Fruit fly (Drosophila melanogaster) whole organism, embryonic: ENCODE results near the gene RhoGAPp190.
A peak's percentile ranks its signal among the peaks of the same experiment; 100 is the strongest.

Experiments used
- Asciz ChIP-seq: fragments of 200-800 bp; sonication (Bioruptor generic); optimal IDR thresholded peaks from 2 replicates; lab custom pipeline; 2017; ENCODE audit warnings: missing biosample characterization, mild to moderate bottlenecking, missing genetic modification characterization, missing genetic modification reagents
- Atf-2 ChIP-seq: fragments of 200-800 bp; sonication (Bioruptor generic); optimal IDR thresholded peaks from 2 replicates; lab custom pipeline; 2016; ENCODE audit warnings: missing biosample characterization, missing genetic modification characterization
- Awh ChIP-seq: fragments of 200-800 bp; sonication (Bioruptor generic); IDR thresholded peaks from 2 replicates; pipeline ENCODE4, ENCODE4 v1.3.6; 2022; ENCODE audit warnings: missing biosample characterization, missing genetic modification characterization
- B-H2 ChIP-seq: fragments of 200-800 bp; sonication (Bioruptor generic); optimal IDR thresholded peaks from 2 replicates; lab custom pipeline; 2018; ENCODE audit warnings: missing biosample characterization, mild to moderate bottlenecking, missing genetic modification characterization
- BtbVII ChIP-seq: fragments of 200-800 bp; sonication (Bioruptor generic); optimal IDR thresholded peaks from 3 replicates; lab custom pipeline; 2017; ENCODE audit warnings: missing biosample characterization, mild to moderate bottlenecking, missing genetic modification characterization
- CG11093 ChIP-seq: fragments of 200-800 bp; sonication (Bioruptor generic); IDR thresholded peaks from 3 replicates; pipeline ENCODE4 v1.3.6; 2022; ENCODE audit warnings: missing biosample characterization, missing genetic modification characterization
- CG12219 ChIP-seq: fragments of 200-800 bp; sonication (Bioruptor generic); optimal IDR thresholded peaks from 3 replicates; lab custom pipeline; 2018; ENCODE audit warnings: missing biosample characterization, mild to moderate bottlenecking, missing genetic modification characterization
- CG12659 ChIP-seq: fragments of 200-800 bp; sonication (Bioruptor generic); optimal IDR thresholded peaks from 3 replicates; lab custom pipeline; 2017; ENCODE audit warnings: mild to moderate bottlenecking, missing biosample characterization, missing genetic modification reagents, missing genetic modification characterization
- CG12769 ChIP-seq: fragments of 200-800 bp; sonication (Bioruptor generic); optimal IDR thresholded peaks from 2 replicates; lab custom pipeline; 2019; ENCODE audit warnings: missing biosample characterization, mild to moderate bottlenecking, missing genetic modification characterization, moderate library complexity
- CG13424 ChIP-seq: fragments of 200-800 bp; sonication (Bioruptor generic); optimal IDR thresholded peaks from 2 replicates; lab custom pipeline; 2019; ENCODE audit warnings: missing biosample characterization, mild to moderate bottlenecking, missing genetic modification characterization, moderate library complexity
- CG14667 ChIP-seq: fragments of 200-800 bp; sonication (Bioruptor generic); IDR thresholded peaks from 2 replicates; pipeline ENCODE4 v1.3.6; 2022; ENCODE audit warnings: missing biosample characterization, missing genetic modification characterization
- CG15479 ChIP-seq: fragments of 200-800 bp; sonication (Bioruptor generic); optimal IDR thresholded peaks from 3 replicates; lab custom pipeline; 2019; ENCODE audit warnings: missing biosample characterization, mild to moderate bottlenecking, missing genetic modification characterization, moderate library complexity
- CG1602 ChIP-seq: fragments of 200-800 bp; sonication (Bioruptor generic); optimal IDR thresholded peaks from 3 replicates; lab custom pipeline; 2016; ENCODE audit warnings: missing biosample characterization, missing genetic modification characterization
- CG1647 ChIP-seq: fragments of 200-800 bp; sonication (Bioruptor generic); optimal IDR thresholded peaks from 3 replicates; lab custom pipeline; 2016; ENCODE audit warnings: missing biosample characterization, missing genetic modification characterization
- CG1792 ChIP-seq: fragments of 200-800 bp; sonication (Bioruptor generic); optimal IDR thresholded peaks from 2 replicates; lab custom pipeline; 2016; ENCODE audit warnings: missing biosample characterization, missing genetic modification characterization
- CG2199 ChIP-seq: fragments of 200-800 bp; sonication (Bioruptor generic); IDR thresholded peaks from 3 replicates; pipeline ENCODE4 v1.3.6; 2022; ENCODE audit warnings: missing biosample characterization, missing genetic modification characterization
- CG31441 ChIP-seq: fragments of 200-800 bp; sonication (Bioruptor generic); IDR thresholded peaks from 2 replicates; pipeline ENCODE4 v1.3.6; 2022; ENCODE audit warnings: missing biosample characterization, missing genetic modification characterization
- CG4328 ChIP-seq: fragments of 200-800 bp; sonication (Bioruptor generic); optimal IDR thresholded peaks from 3 replicates; lab custom pipeline; 2017; ENCODE audit warnings: missing biosample characterization, missing genetic modification reagents, missing genetic modification characterization
- CG4617 ChIP-seq: fragments of 200-800 bp; sonication (Bioruptor generic); optimal IDR thresholded peaks from 3 replicates; lab custom pipeline; 2016; ENCODE audit warnings: missing biosample characterization, missing genetic modification characterization, borderline replicate concordance
- CG4820 ChIP-seq: fragments of 200-800 bp; sonication (Bioruptor generic); optimal IDR thresholded peaks from 3 replicates; lab custom pipeline; 2016; ENCODE audit warnings: missing biosample characterization, missing genetic modification characterization
- CG6791 ChIP-seq: fragments of 200-800 bp; sonication (Bioruptor generic); IDR thresholded peaks from 3 replicates; pipeline ENCODE4 v1.3.6; 2022; ENCODE audit warnings: missing biosample characterization, missing genetic modification characterization; ENCODE audit not compliant: partially characterized antibody
- CG6854 ChIP-seq: fragments of 200-800 bp; sonication (Bioruptor generic); optimal IDR thresholded peaks from 3 replicates; lab custom pipeline; 2017; ENCODE audit warnings: missing biosample characterization, mild to moderate bottlenecking, missing genetic modification characterization
- CG7372 ChIP-seq: fragments of 200-800 bp; sonication (Bioruptor generic); IDR thresholded peaks from 2 replicates; pipeline ENCODE4 v1.3.6; 2022; ENCODE audit warnings: missing biosample characterization, missing genetic modification characterization
- E2f1 ChIP-seq: fragments of 200-800 bp; sonication (Bioruptor generic); IDR thresholded peaks from 2 replicates; pipeline ENCODE4 v1.3.6; 2022; ENCODE audit warnings: missing biosample characterization, missing genetic modification characterization
- Elba2 ChIP-seq: fragments of 200-800 bp; sonication (Bioruptor generic); optimal IDR thresholded peaks from 3 replicates; lab custom pipeline; 2016; ENCODE audit warnings: missing biosample characterization, missing genetic modification characterization
- Hey ChIP-seq: fragments of 200-800 bp; sonication (Bioruptor generic); optimal IDR thresholded peaks from 3 replicates; lab custom pipeline; 2018; ENCODE audit warnings: missing biosample characterization, mild to moderate bottlenecking, missing genetic modification characterization
- Hmx ChIP-seq: fragments of 200-800 bp; sonication (Bioruptor generic); optimal IDR thresholded peaks from 2 replicates; lab custom pipeline; 2016; ENCODE audit warnings: missing biosample characterization, missing genetic modification characterization
- Mes4 ChIP-seq: fragments of 200-800 bp; sonication (Bioruptor generic); optimal IDR thresholded peaks from 2 replicates; lab custom pipeline; 2016; ENCODE audit warnings: missing biosample characterization, missing genetic modification characterization
- Myb ChIP-seq: fragments of 200-800 bp; sonication (Bioruptor generic); optimal IDR thresholded peaks from 2 replicates; lab custom pipeline; 2016; ENCODE audit warnings: missing biosample characterization, missing genetic modification characterization
- YL-1 ChIP-seq: fragments of 200-800 bp; sonication (Bioruptor generic); optimal IDR thresholded peaks from 3 replicates; lab custom pipeline; 2017; ENCODE audit warnings: missing biosample characterization, mild to moderate bottlenecking, missing genetic modification characterization
- cato ChIP-seq: fragments of 200-800 bp; sonication (Bioruptor generic); optimal IDR thresholded peaks from 2 replicates; lab custom pipeline; 2016; ENCODE audit warnings: missing biosample characterization, missing genetic modification characterization, borderline replicate concordance
- crol ChIP-seq: fragments of 200-800 bp; sonication (Bioruptor generic); IDR thresholded peaks from 2 replicates; pipeline ENCODE4 v1.3.6; 2022; ENCODE audit warnings: missing biosample characterization, missing genetic modification characterization
- dati ChIP-seq: fragments of 200-800 bp; sonication (Bioruptor generic); IDR thresholded peaks from 2 replicates; pipeline ENCODE4 v1.3.6; 2022; ENCODE audit warnings: missing biosample characterization, missing genetic modification characterization
- disco-r ChIP-seq: fragments of 200-800 bp; sonication (Bioruptor generic); optimal IDR thresholded peaks from 2 replicates; lab custom pipeline; 2016; ENCODE audit warnings: missing biosample characterization, missing genetic modification characterization
- gce ChIP-seq: fragments of 200-800 bp; sonication (Bioruptor generic); IDR thresholded peaks from 3 replicates; pipeline ENCODE4 v1.3.6; 2022; ENCODE audit warnings: missing biosample characterization, missing genetic modification characterization
- hth ChIP-seq: fragments of >200 bp; optimal IDR thresholded peaks from 2 replicates; lab custom pipeline; 2017; ENCODE audit warnings: inconsistent platforms
- insv ChIP-seq, 2 experiments: fragments of 200-800 bp; sonication (Bioruptor generic); optimal IDR thresholded peaks; 3 replicates each; lab custom pipeline; 2016 to 2018; ENCODE audit warnings: missing biosample characterization in 2 of 2, missing genetic modification characterization in 2 of 2
- kah ChIP-seq: fragments of 200-800 bp; sonication (Bioruptor generic); optimal IDR thresholded peaks from 2 replicates; lab custom pipeline; 2018; ENCODE audit warnings: missing biosample characterization, mild to moderate bottlenecking, missing genetic modification characterization
- mld ChIP-seq: fragments of 200-800 bp; sonication (Bioruptor generic); IDR thresholded peaks from 3 replicates; pipeline ENCODE4 v1.3.6; 2022; ENCODE audit warnings: missing biosample characterization, missing genetic modification characterization; ENCODE audit not compliant: partially characterized antibody
- pb ChIP-seq: fragments of 200-800 bp; sonication (Bioruptor generic); optimal IDR thresholded peaks from 3 replicates; lab custom pipeline; 2016; ENCODE audit warnings: missing biosample characterization, missing genetic modification characterization
- pzg ChIP-seq: fragments of 200-800 bp; sonication (Bioruptor generic); optimal IDR thresholded peaks from 3 replicates; lab custom pipeline; 2018; ENCODE audit warnings: missing biosample characterization, mild to moderate bottlenecking, missing genetic modification characterization, moderate library complexity
- repo ChIP-seq: fragments of 200-800 bp; sonication (Bioruptor generic); optimal IDR thresholded peaks from 2 replicates; lab custom pipeline; 2016; ENCODE audit warnings: missing biosample characterization, missing genetic modification characterization
- rib ChIP-seq: fragments of 200-800 bp; sonication (Bioruptor generic); IDR thresholded peaks from 2 replicates; pipeline ENCODE4 v1.3.6; 2022; ENCODE audit warnings: missing biosample characterization, missing genetic modification characterization
- row ChIP-seq: fragments of 200-800 bp; sonication (Bioruptor generic); IDR thresholded peaks from 3 replicates; pipeline ENCODE4 v1.3.6; 2022; ENCODE audit warnings: missing biosample characterization, missing genetic modification characterization
- so ChIP-seq: fragments of 200-800 bp; sonication (Bioruptor generic); IDR thresholded peaks from 3 replicates; pipeline ENCODE4 v1.3.6; 2022; ENCODE audit warnings: missing biosample characterization, missing genetic modification characterization
- sug ChIP-seq: fragments of 200-800 bp; optimal IDR thresholded peaks from 2 replicates; lab custom pipeline; 2019; ENCODE audit warnings: missing biosample characterization, mild to moderate bottlenecking, missing genetic modification characterization, moderate library complexity
- twi ChIP-seq: fragments of 200-800 bp; optimal IDR thresholded peaks from 2 replicates; lab custom pipeline; 2019; ENCODE audit warnings: missing biosample characterization, mild to moderate bottlenecking, missing genetic modification characterization, moderate library complexity
- z ChIP-seq: fragments of 200-800 bp; sonication (Bioruptor generic); IDR thresholded peaks from 3 replicates; pipeline ENCODE4 v1.3.6; 2022; ENCODE audit warnings: missing biosample characterization, missing genetic modification characterization
- zen2 ChIP-seq: fragments of 200-800 bp; sonication (Bioruptor generic); IDR thresholded peaks from 3 replicates; pipeline ENCODE4 v1.3.6; 2022; ENCODE audit warnings: missing biosample characterization, missing genetic modification characterization; ENCODE audit not compliant: partially characterized antibody

RhoGAPp190 gene

dm6 chrX:17682745-17683505 lies 30.6 kb upstream of the RhoGAPp190 start (continued):
- TF ChIP-seq crol (no peak), CG14667 (GFP tag; lab: Robert Waterston, UW) (peak; percentile 81), pzg (no peak), cato (GFP tag; lab: Kevin White, UChicago) (peak; percentile 46), Myb (GFP tag; lab: Kevin White, UChicago) (no peak), CG12219 (GFP tag; lab: Kevin White, UChicago) (peak; percentile 22), CG1792 (GFP tag; lab: Kevin White, UChicago) (no peak), Atf-2 (GFP tag; lab: Kevin White, UChicago) (no peak), gce (GFP tag; lab: Robert Waterston, UW) (peak; percentile 84), rib (GFP tag; lab: Robert Waterston, UW) (peak; percentile 38; the same call in 1 of the 2 replicates), B-H2 (GFP tag; lab: Kevin White, UChicago) (no peak), CG15479 (GFP tag; lab: Kevin White, UChicago) (no peak), BtbVII (GFP tag; lab: Kevin White, UChicago) (peak; percentile 34), CG6791 (GFP tag; lab: Robert Waterston, UW) (0 out of 3 replicates have a peak, but pooled peaks have one; percentile 8), dati (GFP tag; lab: Robert Waterston, UW) (peak; percentile 51; the same call in 1 of the 2 replicates), so (peak; percentile 77; the same call in 2 of the 3 replicates), disco-r (GFP tag; lab: Kevin White, UChicago) (peak; percentile 3), Hey (tag; lab: Kevin White, UChicago) (no peak), repo (no peak), mld (GFP tag; lab: Robert Waterston, UW) (no peak), CG13424 (tag; lab: Kevin White, UChicago) (peak; percentile 77), Mes4 (GFP tag; lab: Kevin White, UChicago) (no peak), pb (no peak), Asciz (GFP tag; lab: Kevin White, UChicago) (peak; percentile 63), hth (lab: Kevin White, UChicago) (no peak), CG6854 (GFP tag; lab: Kevin White, UChicago) (no peak), CG12769 (tag; lab: Kevin White, UChicago) (no peak), zen2 (GFP tag; lab: Robert Waterston, UW) (no peak), z (GFP tag; lab: Robert Waterston, UW) (no peak), insv (GFP tag; optimal IDR thresholded peaks at IDR 0.05; lab: Kevin White, UChicago) (no peak), CG1647 (GFP tag; lab: Kevin White, UChicago) (no peak), CG7372 (GFP tag; lab: Robert Waterston, UW) (peak; percentile 66), twi (tag; lab: Kevin White, UChicago) (peak; percentile 2), CG4820 (GFP tag; lab: Kevin White, UChicago) (peak; percentile 60), CG1602 (GFP tag; lab: Kevin White, UChicago) (peak; percentile 59), YL-1 (no peak), CG2199 (GFP tag; lab: Robert Waterston, UW) (0 out of 3 replicates have a peak, but pooled peaks have one; percentile 50), CG4328 (GFP tag; lab: Kevin White, UChicago) (no peak), Hmx (no peak), CG4617 (GFP tag; lab: Kevin White, UChicago) (peak; percentile 38), CG12659 (GFP tag; lab: Kevin White, UChicago) (peak; percentile 41), row (GFP tag; lab: Robert Waterston, UW) (peak; percentile 88), Elba2 (GFP tag; lab: Kevin White, UChicago) (no peak), CG11093 (GFP tag; lab: Robert Waterston, UW) (peak; percentile 83), Awh (GFP tag; lab: Robert Waterston, UW) (peak; percentile 86), sug (tag; lab: Kevin White, UChicago) (no peak), E2f1 (GFP tag; lab: Robert Waterston, UW) (peak; percentile 76), CG31441 (peak; percentile 75), kah (GFP tag; lab: Kevin White, UChicago) (peak; percentile 4)
